Worm (Caenorhabditis elegans) whole organism, late embryonic: Measurements from ENCODE around the gene gcy-12.
A peak's percentile ranks its signal among the peaks of the same experiment; 100 is the strongest.

Experiments
- C38D4.7 ChIP-seq: fragments of 200-800 bp; sonication (Bioruptor generic); optimal IDR thresholded peaks from 2 replicates; lab custom pipeline; 2018; ENCODE audit warnings: mild to moderate bottlenecking, missing genetic modification characterization, moderate library complexity, missing compliant biosample characterization
- K09A11.1 ChIP-seq: sonication (generic microtip); optimal IDR thresholded peaks from 2 replicates; lab custom pipeline; 2017; ENCODE audit warnings: antibody characterized with exemption, mild to moderate bottlenecking, missing genetic modification characterization, missing compliant biosample characterization; ENCODE audit not compliant: insufficient read depth
- T23F11.4 ChIP-seq: fragments of 200-800 bp; sonication (Bioruptor generic); optimal IDR thresholded peaks from 2 replicates; lab custom pipeline; 2018; ENCODE audit warnings: mild to moderate bottlenecking, missing genetic modification characterization, missing compliant biosample characterization
- Y22D7AL.16 ChIP-seq: sonication (generic microtip); optimal IDR thresholded peaks from 2 replicates; lab custom pipeline; 2016; ENCODE audit warnings: missing genetic modification characterization, missing compliant biosample characterization
- ahr-1 ChIP-seq: sonication (generic microtip); optimal IDR thresholded peaks from 2 replicates; lab custom pipeline; 2016; ENCODE audit warnings: missing genetic modification characterization, missing compliant biosample characterization
- ama-1 ChIP-seq: fragments of 150-350 bp; optimal IDR thresholded peaks from 2 replicates; lab custom pipeline; 2014
- ceh-2 ChIP-seq: sonication (generic microtip); optimal IDR thresholded peaks from 2 replicates; lab custom pipeline; 2016; ENCODE audit warnings: missing genotype, missing genetic modification characterization, missing compliant biosample characterization
- ceh-22 ChIP-seq: sonication (generic microtip); optimal IDR thresholded peaks from 2 replicates; lab custom pipeline; 2017; ENCODE audit warnings: missing biosample characterization, missing genetic modification characterization
- ceh-24 ChIP-seq: sonication (generic microtip); optimal IDR thresholded peaks from 2 replicates; lab custom pipeline; 2016; ENCODE audit warnings: mild to moderate bottlenecking, missing genetic modification characterization, missing compliant biosample characterization
- ceh-30 ChIP-seq: fragments of 150-350 bp; optimal IDR thresholded peaks from 2 replicates; lab custom pipeline; 2014; ENCODE audit warnings: missing biosample characterization, missing genetic modification characterization
- ceh-6 ChIP-seq: fragments of 200-800 bp; sonication (Bioruptor generic); optimal IDR thresholded peaks from 2 replicates; lab custom pipeline; 2018; ENCODE audit warnings: mild to moderate bottlenecking, missing genetic modification characterization, missing compliant biosample characterization
- ceh-9 ChIP-seq: sonication (generic microtip); optimal IDR thresholded peaks from 2 replicates; lab custom pipeline; 2016; ENCODE audit warnings: mild to moderate bottlenecking, missing genetic modification characterization, inconsistent platforms, missing compliant biosample characterization
- che-1 ChIP-seq: sonication (generic microtip); optimal IDR thresholded peaks from 2 replicates; lab custom pipeline; 2016; ENCODE audit warnings: mild to moderate bottlenecking, missing genetic modification characterization, missing compliant biosample characterization
- dmd-4 ChIP-seq: sonication (generic microtip); optimal IDR thresholded peaks from 2 replicates; lab custom pipeline; 2016; ENCODE audit warnings: borderline replicate concordance, missing genetic modification characterization, missing compliant biosample characterization
- elt-2 ChIP-seq: sonication (generic microtip); optimal IDR thresholded peaks from 2 replicates; lab custom pipeline; 2016; ENCODE audit warnings: missing genetic modification reagents, missing genetic modification characterization, missing compliant biosample characterization
- eyg-1 ChIP-seq: sonication (generic microtip); optimal IDR thresholded peaks from 2 replicates; lab custom pipeline; 2016; ENCODE audit warnings: missing genotype, missing genetic modification characterization, missing compliant biosample characterization
- fax-1 ChIP-seq: sonication (generic microtip); optimal IDR thresholded peaks from 2 replicates; lab custom pipeline; 2016; ENCODE audit warnings: missing genotype, missing genetic modification characterization, missing compliant biosample characterization
- fkh-10 ChIP-seq: fragments of 150-350 bp; optimal IDR thresholded peaks from 2 replicates; lab custom pipeline; 2014; ENCODE audit warnings: missing biosample characterization, missing genetic modification reagents, missing genetic modification characterization
- fkh-6 ChIP-seq: sonication (generic microtip); optimal IDR thresholded peaks from 2 replicates; lab custom pipeline; 2016; ENCODE audit warnings: missing genetic modification characterization, missing compliant biosample characterization
- gmeb-2 ChIP-seq: sonication (generic microtip); optimal IDR thresholded peaks from 2 replicates; lab custom pipeline; 2016; ENCODE audit warnings: missing genetic modification characterization, inconsistent platforms, missing compliant biosample characterization
- hlh-13 ChIP-seq: fragments of 200-800 bp; sonication (Bioruptor generic); optimal IDR thresholded peaks from 2 replicates; lab custom pipeline; 2018; ENCODE audit warnings: mild to moderate bottlenecking, missing genetic modification characterization, missing compliant biosample characterization
- hlh-15 ChIP-seq: sonication (generic microtip); optimal IDR thresholded peaks from 2 replicates; lab custom pipeline; 2016; ENCODE audit warnings: missing genetic modification characterization, missing compliant biosample characterization
- hlh-30 ChIP-seq: sonication (generic microtip); optimal IDR thresholded peaks from 2 replicates; lab custom pipeline; 2017; ENCODE audit warnings: antibody characterized with exemption, missing genetic modification characterization, missing compliant biosample characterization; ENCODE audit not compliant: insufficient read depth
- hlh-8 ChIP-seq: sonication (generic microtip); optimal IDR thresholded peaks from 2 replicates; lab custom pipeline; 2016; ENCODE audit warnings: missing genotype, missing genetic modification characterization, missing compliant biosample characterization
- lin-11 ChIP-seq: fragments of 200-800 bp; sonication (Bioruptor generic); optimal IDR thresholded peaks from 2 replicates; lab custom pipeline; 2018; ENCODE audit warnings: mild to moderate bottlenecking, missing genetic modification characterization, missing compliant biosample characterization
- mec-3 ChIP-seq: sonication (generic microtip); optimal IDR thresholded peaks from 2 replicates; lab custom pipeline; 2016; ENCODE audit warnings: borderline replicate concordance, missing genetic modification characterization, missing compliant biosample characterization
- nhr-11 ChIP-seq: fragments of 150-350 bp; optimal IDR thresholded peaks from 2 replicates; lab custom pipeline; 2014; ENCODE audit warnings: missing biosample characterization, missing genetic modification characterization
- nhr-232 ChIP-seq: sonication (generic microtip); optimal IDR thresholded peaks from 2 replicates; lab custom pipeline; 2016; ENCODE audit warnings: missing genetic modification characterization, missing compliant biosample characterization
- npax-4 ChIP-seq: sonication (generic microtip); optimal IDR thresholded peaks from 2 replicates; lab custom pipeline; 2016; ENCODE audit warnings: missing genetic modification characterization, missing compliant biosample characterization
- odd-2 ChIP-seq: sonication (generic microtip); optimal IDR thresholded peaks from 2 replicates; lab custom pipeline; 2017; ENCODE audit warnings: antibody characterized with exemption, mild to moderate bottlenecking, missing genetic modification characterization, missing compliant biosample characterization
- pag-3 ChIP-seq: sonication (generic microtip); optimal IDR thresholded peaks from 2 replicates; lab custom pipeline; 2016; ENCODE audit warnings: missing compliant biosample characterization, missing genetic modification characterization, borderline replicate concordance
- pat-9 ChIP-seq: fragments of 200-800 bp; sonication (Bioruptor generic); optimal IDR thresholded peaks from 2 replicates; lab custom pipeline; 2018; ENCODE audit warnings: mild to moderate bottlenecking, missing genetic modification characterization, moderate library complexity, missing compliant biosample characterization
- pax-1 ChIP-seq: fragments of 150-350 bp; optimal IDR thresholded peaks from 2 replicates; lab custom pipeline; 2014; ENCODE audit warnings: missing biosample characterization, missing genetic modification characterization
- pha-2 ChIP-seq: sonication (generic microtip); optimal IDR thresholded peaks from 2 replicates; lab custom pipeline; 2017; ENCODE audit warnings: mild to moderate bottlenecking, missing genetic modification characterization, missing compliant biosample characterization
- pqm-1 ChIP-seq: sonication (generic microtip); optimal IDR thresholded peaks from 2 replicates; lab custom pipeline; 2016; ENCODE audit warnings: missing genetic modification characterization, missing compliant biosample characterization
- pros-1 ChIP-seq: fragments of 150-350 bp; optimal IDR thresholded peaks from 2 replicates; lab custom pipeline; 2014; ENCODE audit warnings: missing biosample characterization, missing genetic modification reagents, missing genetic modification characterization
- ref-2 ChIP-seq: sonication (generic microtip); optimal IDR thresholded peaks from 2 replicates; lab custom pipeline; 2016; ENCODE audit warnings: missing genetic modification characterization, missing compliant biosample characterization
- rnt-1 ChIP-seq: sonication (generic microtip); optimal IDR thresholded peaks from 2 replicates; lab custom pipeline; 2016; ENCODE audit warnings: missing genetic modification characterization, missing compliant biosample characterization
- sdc-2 ChIP-seq: sonication (generic microtip); optimal IDR thresholded peaks from 2 replicates; lab custom pipeline; 2016; ENCODE audit warnings: missing genotype, missing genetic modification characterization, missing compliant biosample characterization
- sox-2 ChIP-seq: fragments of 200-800 bp; sonication (Bioruptor generic); IDR thresholded peaks from 2 replicates; pipeline ENCODE4 v1.3.6; 2022; ENCODE audit warnings: missing genetic modification reagents, missing genetic modification characterization, missing compliant biosample characterization
- sox-4 ChIP-seq: sonication (generic microtip); optimal IDR thresholded peaks from 2 replicates; lab custom pipeline; 2017; ENCODE audit warnings: mild to moderate bottlenecking, missing genetic modification characterization, inconsistent platforms, missing compliant biosample characterization
- syd-9 ChIP-seq: sonication (generic microtip); optimal IDR thresholded peaks from 2 replicates; lab custom pipeline; 2016; ENCODE audit warnings: mild to moderate bottlenecking, missing genetic modification characterization, moderate library complexity, missing compliant biosample characterization
- tbx-2 ChIP-seq: sonication (generic microtip); optimal IDR thresholded peaks from 2 replicates; lab custom pipeline; 2016; ENCODE audit warnings: missing genetic modification characterization, missing compliant biosample characterization
- ttx-3 ChIP-seq: sonication (generic microtip); optimal IDR thresholded peaks from 2 replicates; lab custom pipeline; 2016; ENCODE audit warnings: missing genetic modification reagents, missing genetic modification characterization, missing compliant biosample characterization
- unc-55 ChIP-seq: sonication (generic microtip); optimal IDR thresholded peaks from 2 replicates; lab custom pipeline; 2017; ENCODE audit warnings: missing biosample characterization, missing genetic modification reagents, missing genetic modification characterization
- unc-86 ChIP-seq: sonication (generic microtip); optimal IDR thresholded peaks from 2 replicates; lab custom pipeline; 2016; ENCODE audit warnings: missing genetic modification characterization, missing compliant biosample characterization

The gcy-12 gene

ce11 chrII:5358137-5358745 is 46.4 kb downstream of the gcy-12 start, which contains the start of the genes F09E5.11 and bmy-1 (continued):
- TF ChIP-seq npax-4 (no peak), pag-3 (tag; lab: Kevin White, UChicago) (no peak), unc-55 (GFP tag; lab: Kevin White, UChicago) (no peak), ceh-9 (tag; lab: Kevin White, UChicago) (no peak), ahr-1 (tag; lab: Kevin White, UChicago) (peak; percentile 43), ceh-24 (tag; lab: Kevin White, UChicago) (no peak), fkh-6 (peak; percentile 67), ceh-2 (tag; lab: Kevin White, UChicago) (peak; percentile 95), ceh-30 (tag; lab: Kevin White, UChicago) (no peak), ama-1 (lab: Kevin White, UChicago) (no peak), rnt-1 (peak; percentile 70), hlh-13 (GFP tag; lab: Kevin White, UChicago) (peak; percentile 61), K09A11.1 (tag; lab: Kevin White, UChicago) (no peak), pros-1 (tag; lab: Kevin White, UChicago) (no peak), unc-86 (tag; lab: Kevin White, UChicago) (peak; percentile 66), dmd-4 (tag; lab: Kevin White, UChicago) (peak; percentile 49), sdc-2 (peak; percentile 40), ceh-22 (tag; lab: Kevin White, UChicago) (no peak), hlh-8 (tag; lab: Kevin White, UChicago) (peak; percentile 63), nhr-11 (no peak), hlh-15 (tag; lab: Kevin White, UChicago) (peak; percentile 27), syd-9 (tag; lab: Kevin White, UChicago) (peak; percentile 20), sox-2 (GFP tag; lab: Robert Waterston, UW) (no peak), ceh-6 (GFP tag; lab: Kevin White, UChicago) (no peak), pqm-1 (tag; lab: Kevin White, UChicago) (no peak), T23F11.4 (GFP tag; lab: Kevin White, UChicago) (no peak), C38D4.7 (GFP tag; lab: Kevin White, UChicago) (no peak), tbx-2 (tag; lab: Kevin White, UChicago) (peak; percentile 97), gmeb-2 (tag; lab: Kevin White, UChicago) (peak; percentile 34), pha-2 (tag; lab: Kevin White, UChicago) (no peak), pax-1 (tag; lab: Kevin White, UChicago) (no peak), eyg-1 (tag; lab: Kevin White, UChicago) (no peak), ttx-3 (peak; percentile 7), che-1 (tag; lab: Kevin White, UChicago) (no peak), hlh-30 (tag; lab: Kevin White, UChicago) (no peak), Y22D7AL.16 (tag; lab: Kevin White, UChicago) (no peak), lin-11 (tag; lab: Kevin White, UChicago) (no peak), fkh-10 (no peak), sox-4 (tag; lab: Kevin White, UChicago) (no peak), odd-2 (tag; lab: Kevin White, UChicago) (no peak), mec-3 (peak; percentile 85), fax-1 (peak; percentile 61), ref-2 (tag; lab: Kevin White, UChicago) (peak; percentile 86), pat-9 (no peak), nhr-232 (tag; lab: Kevin White, UChicago) (no peak), elt-2 (tag; lab: Kevin White, UChicago) (peak; percentile 98)
